Fruit fly (Drosophila melanogaster): ENCODE measurements around the gene CG17776.

Gene CG17776

DNA sequence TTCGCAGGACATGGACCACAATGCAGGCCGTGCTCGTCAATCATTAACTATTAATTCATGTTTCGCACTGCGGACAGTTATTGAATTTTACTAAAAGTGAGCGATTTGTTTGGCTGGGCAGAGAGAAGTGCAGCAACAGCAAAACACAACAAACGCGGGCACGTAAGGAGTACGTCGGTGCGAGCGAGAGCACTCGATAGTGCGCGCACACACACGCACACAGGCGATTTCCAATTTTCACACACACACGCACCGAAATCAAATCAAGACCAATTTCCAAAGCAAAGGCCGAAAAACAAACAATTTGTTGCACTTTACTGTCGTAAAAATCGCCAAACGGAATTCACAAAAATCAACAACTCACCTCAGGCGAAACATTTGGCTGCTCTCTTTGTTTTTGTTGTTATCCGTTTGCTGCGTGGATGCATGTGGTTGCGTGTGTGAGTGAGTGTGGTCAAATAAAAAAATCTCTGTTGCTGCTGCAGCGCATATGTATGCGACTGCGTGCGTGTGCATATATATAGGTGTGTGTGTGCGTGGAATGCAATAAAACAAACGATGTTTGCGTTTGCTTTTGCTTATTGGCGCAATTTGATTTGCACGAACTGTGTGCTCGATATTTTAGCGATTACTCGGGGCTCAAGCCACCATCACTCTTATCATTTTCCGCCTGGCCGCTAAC lies 26.5 kb upstream of the CG17776 start:
- TF ChIP-seq ey (GFP tag; optimal IDR thresholded peaks at IDR 0.05) (no peak), h (GFP tag; optimal IDR thresholded peaks at IDR 0.05) (no peak), fru (GFP tag; optimal IDR thresholded peaks at IDR 0.05) (no peak), pan (optimal IDR thresholded peaks at IDR 0.05) (no peak), sv (GFP tag; optimal IDR thresholded peaks at IDR 0.05) (no peak), Hr78 (GFP tag; optimal IDR thresholded peaks at IDR 0.05) (peak; percentile 46), N (GFP tag; optimal IDR thresholded peaks at IDR 0.05) (peak; percentile 83), OdsH (GFP tag; optimal IDR thresholded peaks at IDR 0.05) (no peak), Sp1 (GFP tag; optimal IDR thresholded peaks at IDR 0.05) (peak; percentile 2), Myc (optimal IDR thresholded peaks at IDR 0.05) (no peak), Abd-B (GFP tag; optimal IDR thresholded peaks at IDR 0.05) (peak; percentile 74), GATAd (GFP tag; optimal IDR thresholded peaks at IDR 0.05) (no peak)

DNA sequence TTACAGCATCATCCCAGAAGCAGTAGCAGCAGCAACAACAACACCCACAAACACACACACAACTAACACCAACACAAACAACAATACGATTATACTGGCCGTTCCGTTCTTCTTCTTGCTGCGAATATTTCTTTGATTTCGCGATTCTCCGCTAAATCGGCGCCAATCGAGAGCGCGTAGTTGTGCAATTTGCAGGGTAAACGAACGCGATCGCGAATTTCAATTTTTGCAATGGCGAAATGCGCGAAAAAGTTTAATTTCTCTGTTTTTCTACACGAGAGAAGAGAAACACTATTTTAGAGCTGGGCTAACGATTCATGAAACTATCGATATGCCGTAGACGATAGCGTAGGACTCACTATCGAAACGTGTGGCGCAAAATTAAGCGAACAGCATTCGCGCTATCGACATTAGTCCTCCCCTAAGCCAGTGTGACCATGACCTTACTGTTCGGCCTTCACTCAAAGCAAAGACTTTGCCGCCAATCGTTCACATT lies 25.8 kb upstream of the CG17776 start, which contains the start of gene wapl:
TSS of gene wapl (minus strand) at position 316 of the 496 bp plus-strand sequence.
- peak; percentile 7 for TF ChIP-seq psq (GFP tag; optimal IDR thresholded peaks at IDR 0.05)
- TF ChIP-seq sv (GFP tag; optimal IDR thresholded peaks at IDR 0.05): no peak
- no peak for TF ChIP-seq Myc (optimal IDR thresholded peaks at IDR 0.05)
- peak in 1 of 2 experiments; percentile 39 for TF ChIP-seq foxo (GFP tag; optimal IDR thresholded peaks at IDR 0.05)
- TF ChIP-seq jim (GFP tag; optimal IDR thresholded peaks at IDR 0.05): no peak
- no peak for TF ChIP-seq OdsH (GFP tag; optimal IDR thresholded peaks at IDR 0.05)
- TF ChIP-seq N (GFP tag; optimal IDR thresholded peaks at IDR 0.05): no peak
- TF ChIP-seq Vsx2 (GFP tag; optimal IDR thresholded peaks at IDR 0.05; ENCODE audit: partially characterized antibody): no peak
- peak; percentile 37 for TF ChIP-seq rgr (GFP tag; optimal IDR thresholded peaks at IDR 0.05)
- no peak for TF ChIP-seq brk (GFP tag; optimal IDR thresholded peaks at IDR 0.05)
- no peak for TF ChIP-seq tai (GFP tag; optimal IDR thresholded peaks at IDR 0.05)
- TF ChIP-seq h (GFP tag; optimal IDR thresholded peaks at IDR 0.05): peak; percentile 27
- no peak for TF ChIP-seq Mio (GFP tag; optimal IDR thresholded peaks at IDR 0.05)
- TF ChIP-seq Jra (GFP tag; optimal IDR thresholded peaks at IDR 0.05): peak; percentile 75
- peak; percentile 25 for TF ChIP-seq fru (GFP tag; optimal IDR thresholded peaks at IDR 0.05)
- no peak for TF ChIP-seq dmrt93B (GFP tag; optimal IDR thresholded peaks at IDR 0.05)
- TF ChIP-seq Rel (GFP tag; optimal IDR thresholded peaks at IDR 0.05): no peak
- TF ChIP-seq Rel (tag; optimal IDR thresholded peaks at IDR 0.05): peak; percentile 6
- no peak for TF ChIP-seq pan (optimal IDR thresholded peaks at IDR 0.05)
- TF ChIP-seq Hr83 (GFP tag; optimal IDR thresholded peaks at IDR 0.05; ENCODE audit: poor library complexity, severe bottlenecking): peak; percentile 82
- TF ChIP-seq GATAd (GFP tag; optimal IDR thresholded peaks at IDR 0.05): no peak

DNA sequence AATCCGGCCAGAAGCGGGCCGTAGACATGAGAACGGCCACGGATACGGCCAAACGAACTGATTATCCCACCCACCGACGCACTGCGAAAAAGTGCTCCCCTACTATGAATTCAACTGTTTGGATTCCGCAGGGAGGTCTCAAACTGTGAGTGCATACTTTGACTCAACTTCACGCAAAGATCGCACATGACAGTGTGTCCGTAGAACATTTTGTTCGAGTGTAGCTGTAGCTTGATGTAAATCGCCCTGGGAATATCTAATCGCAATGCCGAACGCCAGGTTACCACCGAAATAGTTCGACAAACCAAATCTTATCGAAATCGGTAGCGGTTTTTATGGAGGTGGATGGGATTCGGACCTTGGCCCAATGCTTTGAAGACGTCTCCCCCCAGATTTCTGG lies 23.5 kb upstream of the CG17776 start:
- no peak for TF ChIP-seq CG32264 (GFP tag; optimal IDR thresholded peaks at IDR 0.05)
- TF ChIP-seq GATAd (GFP tag; optimal IDR thresholded peaks at IDR 0.05): no peak
- TF ChIP-seq ey (GFP tag; optimal IDR thresholded peaks at IDR 0.05): no peak
- no peak for TF ChIP-seq dmrt93B (GFP tag; optimal IDR thresholded peaks at IDR 0.05)
- no peak for TF ChIP-seq lola (GFP tag; optimal IDR thresholded peaks at IDR 0.05)
- no peak for TF ChIP-seq dsf (GFP tag; optimal IDR thresholded peaks at IDR 0.05; ENCODE audit: borderline replicate concordance)
- TF ChIP-seq foxo (GFP tag; optimal IDR thresholded peaks at IDR 0.05): no peak
- TF ChIP-seq pan (optimal IDR thresholded peaks at IDR 0.05): no peak
- TF ChIP-seq Rel (GFP tag; optimal IDR thresholded peaks at IDR 0.05): no peak
- no peak for TF ChIP-seq Rel (tag; optimal IDR thresholded peaks at IDR 0.05)
- no peak for TF ChIP-seq Jra (GFP tag; optimal IDR thresholded peaks at IDR 0.05)
- no peak for TF ChIP-seq jim (GFP tag; optimal IDR thresholded peaks at IDR 0.05)
- TF ChIP-seq Hr83 (GFP tag; optimal IDR thresholded peaks at IDR 0.05; ENCODE audit: poor library complexity, severe bottlenecking): no peak

DNA sequence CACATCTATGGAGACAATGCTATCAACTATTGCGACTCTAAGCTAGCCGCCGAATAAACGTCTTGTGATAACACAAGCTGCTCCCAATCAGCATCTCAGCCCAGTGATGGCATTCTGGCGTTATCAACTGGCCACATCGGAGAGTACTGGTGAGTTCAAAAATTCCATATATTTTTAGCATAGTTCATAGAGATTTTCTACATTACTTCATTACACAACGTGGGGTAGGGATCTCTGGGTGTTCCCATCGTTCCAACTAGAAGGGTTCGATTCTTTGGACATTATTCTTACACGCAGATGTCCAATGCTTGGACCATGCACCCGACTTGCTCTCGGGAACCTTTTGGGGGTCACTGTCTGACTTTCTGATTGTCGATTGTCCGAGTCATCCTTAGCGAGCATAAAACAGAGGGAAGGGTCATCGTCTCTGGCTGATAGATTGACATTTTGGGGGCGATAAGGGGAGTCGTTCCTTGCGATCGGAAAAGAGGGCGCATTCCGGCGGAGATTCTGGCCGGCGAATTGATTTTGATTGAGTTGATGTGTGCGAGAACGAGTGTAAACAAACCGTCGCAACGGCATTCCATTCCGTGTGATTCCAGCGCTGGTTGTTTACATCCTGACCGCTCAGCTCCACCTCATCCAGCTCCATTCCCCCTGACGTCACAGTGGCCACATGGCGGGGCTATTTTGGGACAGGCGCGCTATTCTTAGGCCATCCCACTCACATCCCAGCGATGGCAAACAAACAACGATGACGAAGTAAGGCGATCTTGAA lies 22.2 kb upstream of the CG17776 start, which contains the start of the genes Cyp4d1 and CG3630:
TSS of gene Cyp4d1 (minus strand) at position 51 of the 778 bp plus-strand sequence.
TSS of gene CG3630 (plus strand) at position 67 of the 778 bp plus-strand sequence.
- TF ChIP-seq Rel (GFP tag; optimal IDR thresholded peaks at IDR 0.05) (no peak), Rel (tag; optimal IDR thresholded peaks at IDR 0.05) (peak; percentile 92), tai (GFP tag; optimal IDR thresholded peaks at IDR 0.05) (no peak)

DNA sequence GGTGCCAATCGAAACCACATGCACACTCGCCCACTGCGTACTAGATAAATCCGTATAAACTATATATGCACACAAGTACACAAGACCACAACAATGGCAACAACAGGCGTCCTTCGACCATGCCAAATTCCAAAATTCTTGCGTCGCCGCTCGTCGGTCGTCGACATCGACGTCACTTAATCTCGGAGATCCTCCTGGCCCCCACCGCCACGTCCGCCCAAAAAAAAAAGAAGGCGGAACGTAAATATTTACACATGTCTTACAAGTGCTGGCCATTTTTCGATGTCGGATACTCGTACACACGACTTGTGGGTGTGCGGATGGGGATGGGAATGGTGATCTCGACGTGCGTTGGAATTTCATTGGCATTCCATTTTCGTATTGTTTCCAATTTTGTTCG lies 21.2 kb upstream of the CG17776 start:
- no peak for TF ChIP-seq dl (GFP tag; optimal IDR thresholded peaks at IDR 0.05; ENCODE audit: insufficient read depth in 1 of 2, partially characterized antibody in 2 of 2)
- TF ChIP-seq Jra (GFP tag; optimal IDR thresholded peaks at IDR 0.05): no peak
- no peak for TF ChIP-seq N (GFP tag; optimal IDR thresholded peaks at IDR 0.05)
- no peak for TF ChIP-seq Abd-B (GFP tag; optimal IDR thresholded peaks at IDR 0.05)
- no peak for TF ChIP-seq fru (GFP tag; optimal IDR thresholded peaks at IDR 0.05)
- no peak for TF ChIP-seq jim (GFP tag; optimal IDR thresholded peaks at IDR 0.05)
- no peak for TF ChIP-seq dsf (GFP tag; optimal IDR thresholded peaks at IDR 0.05; ENCODE audit: borderline replicate concordance)
- TF ChIP-seq rgr (GFP tag; optimal IDR thresholded peaks at IDR 0.05): no peak
- TF ChIP-seq Rel (GFP tag; optimal IDR thresholded peaks at IDR 0.05): no peak
- TF ChIP-seq Rel (tag; optimal IDR thresholded peaks at IDR 0.05): no peak

All from whole organism, wandering third instar larva.